Worm (Caenorhabditis elegans): ENCODE data around the gene srw-15.
"Not testable (repeated sequence)": the region's sequence is repeated elsewhere in the genome, so short reads cannot be mapped to it uniquely, and the experiment has no call there.

srw-15 gene

ce11 chrV:15250304-15250703, 20.0 kb downstream of the srw-15 start, which contains the start of gene srd-28:
TSS of gene srd-28 (plus strand) at chrV:15250604.
- not testable (repeated sequence) for TF ChIP-seq F22D6.2 (tag; optimal IDR thresholded peaks at IDR 0.05); unc-62 (GFP tag; optimal IDR thresholded peaks at IDR 0.05); K12H6.12 (tag; optimal IDR thresholded peaks at IDR 0.05)

ce11 chrV:15252082-15252481, 21.7 kb downstream of the srw-15 start, which contains the start of gene srbc-76:
TSS of gene srbc-76 (plus strand) at chrV:15252382.
- TF ChIP-seq xnd-1 (tag; optimal IDR thresholded peaks at IDR 0.05) (no peak), ztf-3 (GFP tag; optimal IDR thresholded peaks at IDR 0.05) (no peak), egl-44 (GFP tag; IDR thresholded peaks at IDR 0.05) (no peak), hmg-1.2 (GFP tag; IDR thresholded peaks at IDR 0.05) (no peak), nhr-80 (tag; optimal IDR thresholded peaks at IDR 0.05) (no peak), unc-130 (GFP tag; optimal IDR thresholded peaks at IDR 0.05) (no peak)

- TF ChIP-seq dox-1 (GFP tag; IDR thresholded peaks at IDR 0.05) (no peak), Y95B8A.8 (GFP tag; IDR thresholded peaks at IDR 0.05) (no peak), tbp1 (GFP tag; optimal IDR thresholded peaks at IDR 0.05) (no peak), aptf-2 (GFP tag; conservative IDR thresholded peaks at IDR 0.05) (no peak), repo-1 (tag; optimal IDR thresholded peaks at IDR 0.05) (no peak)
Measured at ce11 chrV:15253529-15253928, 23.2 kb downstream of the srw-15 start, which contains the start of gene srbc-75. TSS of gene srbc-75 (plus strand) at chrV:15253829.

DNA sequence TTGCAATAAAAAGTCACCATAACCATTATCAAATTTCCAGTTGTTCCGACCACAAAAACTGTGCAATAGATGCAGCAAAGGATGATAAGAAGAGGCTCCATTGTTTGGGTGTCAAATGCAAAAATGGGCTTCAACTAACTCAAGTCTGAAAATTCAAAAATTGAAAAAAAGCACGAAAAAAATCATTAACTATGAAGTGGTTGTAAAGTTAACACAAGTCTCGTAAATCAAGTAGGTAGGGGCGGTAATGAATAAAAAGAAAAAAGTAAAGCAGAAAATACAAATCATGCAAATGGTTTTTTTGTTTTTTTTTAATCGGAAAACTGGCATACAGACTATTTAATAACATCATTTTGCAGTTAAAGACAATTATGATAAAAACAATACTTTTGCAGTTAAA, 26.3 kb downstream of the srw-15 start, which contains the start of gene srsx-39:
Gene srsx-39, minus strand, starts transcription at position 101 of the 400 bp plus-strand sequence.
- TF ChIP-seq mcd-1 (GFP tag; IDR thresholded peaks at IDR 0.05); hlh-26 (GFP tag; conservative IDR thresholded peaks at IDR 0.05); zfh-2 (GFP tag; conservative IDR thresholded peaks at IDR 0.05): not testable (repeated sequence)

DNA sequence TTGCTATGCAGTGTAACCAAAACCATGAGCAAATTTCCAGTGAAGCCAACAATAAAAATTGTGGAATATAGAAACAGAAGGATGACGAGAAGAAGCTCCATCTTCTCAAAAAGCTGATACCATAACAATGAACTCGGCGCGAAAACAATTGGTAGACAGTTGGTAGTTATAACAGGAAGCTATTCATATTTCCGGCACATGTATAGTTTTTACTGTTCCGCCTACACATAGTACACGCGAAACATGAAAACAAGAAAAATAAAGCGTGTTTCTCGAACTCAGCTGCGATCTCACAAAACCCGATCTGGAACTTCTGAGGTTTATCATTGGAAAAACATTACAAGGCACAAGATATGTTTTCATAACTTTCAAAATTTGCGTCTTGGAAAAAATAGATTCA, 28.7 kb downstream of the srw-15 start, which contains the start of gene srsx-37:
Gene srsx-37, minus strand, starts transcription at position 101 of the 400 bp plus-strand sequence.
- TF ChIP-seq dox-1 (GFP tag; IDR thresholded peaks at IDR 0.05), result no peak
- TF ChIP-seq pha-4 (tag; optimal IDR thresholded peaks at IDR 0.05), result no peak
- no peak for TF ChIP-seq nfya-2 (GFP tag; IDR thresholded peaks at IDR 0.05)
- no peak for TF ChIP-seq nhr-80 (tag; optimal IDR thresholded peaks at IDR 0.05)
- TF ChIP-seq hmg-20 (GFP tag; IDR thresholded peaks at IDR 0.05), result no peak
- TF ChIP-seq nhr-90 (tag; optimal IDR thresholded peaks at IDR 0.05), result no peak
- no peak for TF ChIP-seq pbrm-1 (GFP tag; IDR thresholded peaks at IDR 0.05)
- no peak for TF ChIP-seq nfyb-1 (GFP tag; IDR thresholded peaks at IDR 0.05)
- no peak for TF ChIP-seq sptf-2 (GFP tag; optimal IDR thresholded peaks at IDR 0.05)
- no peak for TF ChIP-seq hrde-1 (tag; optimal IDR thresholded peaks at IDR 0.05; ENCODE audit: borderline replicate concordance)
- TF ChIP-seq tbx-9 (tag; optimal IDR thresholded peaks at IDR 0.05; ENCODE audit: borderline replicate concordance), result no peak
- TF ChIP-seq Y53F4B.3 (GFP tag; IDR thresholded peaks at IDR 0.05), result no peak
- TF ChIP-seq rpc-1 (optimal IDR thresholded peaks at IDR 0.05), result no peak
- TF ChIP-seq rpc-1 (tag; optimal IDR thresholded peaks at IDR 0.05), result no peak

- no peak for TF ChIP-seq ceh-40 (GFP tag; IDR thresholded peaks at IDR 0.05)
- no peak for TF ChIP-seq rpc-1 (optimal IDR thresholded peaks at IDR 0.05)
- TF ChIP-seq rpc-1 (tag; optimal IDR thresholded peaks at IDR 0.05), result no peak
- TF ChIP-seq Y79H2A.3 (GFP tag; conservative IDR thresholded peaks at IDR 0.05), result no peak
- no peak for TF ChIP-seq ztf-18 (tag; optimal IDR thresholded peaks at IDR 0.05)
- TF ChIP-seq attf-3 (GFP tag; conservative IDR thresholded peaks at IDR 0.05), result no peak
- TF ChIP-seq ztf-22 (GFP tag; optimal IDR thresholded peaks at IDR 0.05), result no peak
- no peak for TF ChIP-seq snpc-4 (GFP tag; optimal IDR thresholded peaks at IDR 0.05)
- no peak for TF ChIP-seq snpc-4 (tag; optimal IDR thresholded peaks at IDR 0.05)
- TF ChIP-seq F57A8.1 (GFP tag; optimal IDR thresholded peaks at IDR 0.05), result no peak
- no peak for TF ChIP-seq lag-1 (GFP tag; IDR thresholded peaks at IDR 0.05)
- TF ChIP-seq madf-8 (GFP tag; conservative IDR thresholded peaks at IDR 0.05), result no peak
- TF ChIP-seq Y53G8AR.9 (GFP tag; conservative IDR thresholded peaks at IDR 0.05), result no peak
Measured at ce11 chrV:15259904-15260303, 29.6 kb downstream of the srw-15 start, which contains the start of gene M01B2.8. TSS of gene M01B2.8 (plus strand) at chrV:15260204.

Measured in whole organism, young adult.